Worm (Caenorhabditis elegans) whole organism, early embryonic: ENCODE results near the gene ify-1.

Source experiments
- B0310.2 ChIP-seq: sonication (generic microtip); optimal IDR thresholded peaks from 2 replicates; lab custom pipeline; 2016; ENCODE audit warnings: mild to moderate bottlenecking, missing genetic modification characterization, missing compliant biosample characterization
- aly-1 ChIP-seq: sonication (generic microtip); optimal IDR thresholded peaks from 2 replicates; lab custom pipeline; 2016; ENCODE audit warnings: missing genetic modification characterization, missing compliant biosample characterization
- ama-1 ChIP-seq: fragments of 150-350 bp; optimal IDR thresholded peaks from 2 replicates; lab custom pipeline; 2014
- ceh-13 ChIP-seq: fragments of 200-800 bp; sonication (Bioruptor generic); optimal IDR thresholded peaks from 2 replicates; lab custom pipeline; 2018; ENCODE audit warnings: mild to moderate bottlenecking, missing genetic modification characterization, missing compliant biosample characterization
- ceh-36 ChIP-seq: sonication (generic microtip); optimal IDR thresholded peaks from 2 replicates; lab custom pipeline; 2016; ENCODE audit warnings: missing genetic modification characterization, inconsistent platforms, missing compliant biosample characterization
- hmbx-1 ChIP-seq: sonication (generic microtip); optimal IDR thresholded peaks from 2 replicates; lab custom pipeline; 2016; ENCODE audit warnings: mild to moderate bottlenecking, missing genetic modification characterization, missing compliant biosample characterization
- hnd-1 ChIP-seq: sonication (generic microtip); optimal IDR thresholded peaks from 2 replicates; lab custom pipeline; 2016; ENCODE audit warnings: missing genetic modification characterization, missing compliant biosample characterization
- pes-1 ChIP-seq: fragments of 200-800 bp; sonication (Bioruptor generic); IDR thresholded peaks from 2 replicates; pipeline ENCODE4 v1.3.6; 2022; ENCODE audit warnings: missing genetic modification reagents, missing genetic modification characterization, missing compliant biosample characterization
- sea-1 ChIP-seq: fragments of 200-800 bp; sonication (Bioruptor generic); conservative IDR thresholded peaks from 2 replicates; pipeline ENCODE4 v1.3.6; 2022; ENCODE audit warnings: missing genetic modification characterization, missing compliant biosample characterization
- tbx-11 ChIP-seq: fragments of 200-800 bp; sonication (Bioruptor generic); IDR thresholded peaks from 2 replicates; pipeline ENCODE4 v1.3.6; 2022; ENCODE audit warnings: missing genetic modification characterization, missing compliant biosample characterization
- tra-4 ChIP-seq: sonication (generic microtip); optimal IDR thresholded peaks from 2 replicates; lab custom pipeline; 2017; ENCODE audit warnings: missing genetic modification characterization, missing compliant biosample characterization

DNA sequence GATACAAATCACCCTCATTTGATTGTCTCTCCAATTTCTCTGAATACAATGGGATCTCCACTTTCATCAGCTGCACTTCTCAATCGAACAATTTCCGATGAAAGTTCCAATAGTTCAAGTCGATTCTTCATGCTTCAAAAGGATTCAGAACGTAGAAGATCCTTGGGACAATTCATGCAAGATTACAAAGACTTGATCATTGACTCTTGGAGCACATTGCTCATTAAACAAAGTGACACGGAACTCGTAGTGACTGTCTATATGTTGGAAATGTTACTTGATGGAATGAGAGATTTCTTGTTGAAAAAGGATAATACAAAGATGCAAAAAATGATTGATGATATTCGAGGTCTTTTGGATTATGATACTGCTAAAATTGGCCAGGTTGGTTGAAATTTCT, 27.0 kb downstream of the ify-1 start:
- TF ChIP-seq tra-4 (tag; lab: Kevin White, UChicago), result no peak
- TF ChIP-seq sea-1 (GFP tag; lab: Robert Waterston, UW), result no peak
- TF ChIP-seq ceh-36 (tag; lab: Kevin White, UChicago), result no peak
- no peak for TF ChIP-seq ama-1 (lab: Kevin White, UChicago)
- TF ChIP-seq B0310.2 (tag; lab: Kevin White, UChicago), result no peak
- no peak for TF ChIP-seq aly-1
- TF ChIP-seq tbx-11, result no peak
- TF ChIP-seq hmbx-1, result no peak
- no peak for TF ChIP-seq pes-1
- TF ChIP-seq hnd-1 (tag; lab: Kevin White, UChicago), result no peak
- TF ChIP-seq ceh-13 (GFP tag; lab: Kevin White, UChicago), result no peak
